Worm (Caenorhabditis elegans): ENCODE measurements around the gene ZK637.12.
A peak's percentile ranks its signal among the peaks of the same experiment; 100 is the strongest.

ZK637.12 gene

DNA sequence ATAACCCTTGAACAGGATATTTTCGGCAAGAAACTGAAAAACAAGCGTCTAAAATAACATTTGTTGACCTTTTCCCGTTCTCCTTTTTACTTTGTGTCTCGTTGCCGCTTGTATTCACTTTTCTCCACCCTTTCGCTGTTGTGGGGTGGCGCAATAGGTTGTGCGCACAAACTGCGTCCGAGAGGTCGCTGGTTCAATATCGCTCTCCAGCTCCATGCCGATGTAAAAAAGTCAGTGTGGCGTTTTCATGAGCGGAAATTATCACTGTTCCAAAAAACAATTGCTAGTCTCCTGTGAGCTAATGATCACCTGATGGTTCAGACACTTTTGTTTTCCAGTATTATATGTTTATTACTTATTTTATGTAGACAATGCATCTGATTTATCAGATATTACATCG is 13.5 kb downstream of the ZK637.12 start (continued):
- peak; percentile 38; the same call in 1 of the 2 replicates for TF ChIP-seq mab-9 (GFP tag; IDR thresholded peaks at IDR 0.05)
- peak; percentile 64 to 82 for TF ChIP-seq lin-35 (GFP tag; optimal IDR thresholded peaks at IDR 0.05)
- TF ChIP-seq ztf-11 (tag; optimal IDR thresholded peaks at IDR 0.05): peak in 1 of 2 experiments; percentile 41
- TF ChIP-seq dsc-1 (tag; optimal IDR thresholded peaks at IDR 0.05): peak; percentile 65
- TF ChIP-seq nhr-84 (tag; optimal IDR thresholded peaks at IDR 0.05): no peak
- peak; percentile 83 for TF ChIP-seq nhr-47 (tag; optimal IDR thresholded peaks at IDR 0.05)
- peak; percentile 38 for TF ChIP-seq F16B12.6 (tag; optimal IDR thresholded peaks at IDR 0.05)
- peak; percentile 38 to 68 (median 60) for TF ChIP-seq dpl-1 (GFP tag; optimal IDR thresholded peaks at IDR 0.05)
- peak; percentile 78 for TF ChIP-seq C16A3.4 (tag; optimal IDR thresholded peaks at IDR 0.05)
- peak; percentile 60 for TF ChIP-seq irx-1 (tag; optimal IDR thresholded peaks at IDR 0.05)
- TF ChIP-seq fkh-8 (tag; optimal IDR thresholded peaks at IDR 0.05): peak; percentile 68
- TF ChIP-seq nhr-90 (tag; optimal IDR thresholded peaks at IDR 0.05; ENCODE audit: poor library complexity): peak; percentile 65
- no peak for TF ChIP-seq nhr-11 (tag; optimal IDR thresholded peaks at IDR 0.05)
- TF ChIP-seq ces-1 (GFP tag; optimal IDR thresholded peaks at IDR 0.05): no peak
- TF ChIP-seq nhr-28 (tag; optimal IDR thresholded peaks at IDR 0.05): no peak
- peak; percentile 16 for TF ChIP-seq fos-1 (tag; optimal IDR thresholded peaks at IDR 0.05)
- TF ChIP-seq tbx-2 (tag; optimal IDR thresholded peaks at IDR 0.05): peak; percentile 73
- no peak for TF ChIP-seq sptf-1 (tag; optimal IDR thresholded peaks at IDR 0.05)
- peak in 2 of 6 experiments; percentile 4 to 11 for TF ChIP-seq elt-3 (tag; optimal IDR thresholded peaks at IDR 0.05)
- TF ChIP-seq elt-2 (tag; optimal IDR thresholded peaks at IDR 0.05): peak; percentile 50
- TF ChIP-seq aha-1 (tag; optimal IDR thresholded peaks at IDR 0.05): no peak
- TF ChIP-seq rnt-1 (tag; optimal IDR thresholded peaks at IDR 0.05): peak; percentile 86
- TF ChIP-seq efl-3 (GFP tag; optimal IDR thresholded peaks at IDR 0.05): no peak
- TF ChIP-seq C04F5.9 (tag; optimal IDR thresholded peaks at IDR 0.05): peak; percentile 46
- no peak for TF ChIP-seq mef-2 (tag; optimal IDR thresholded peaks at IDR 0.05)
- TF ChIP-seq xbp-1 (tag; optimal IDR thresholded peaks at IDR 0.05): peak; percentile 73
- TF ChIP-seq zip-4 (GFP tag; optimal IDR thresholded peaks at IDR 0.05): no peak
- peak; percentile 72 for TF ChIP-seq skn-1 (tag; optimal IDR thresholded peaks at IDR 0.05)
- no peak for TF ChIP-seq hlh-17 (GFP tag; optimal IDR thresholded peaks at IDR 0.05; ENCODE audit: borderline replicate concordance)
- TF ChIP-seq ets-5 (GFP tag; IDR thresholded peaks at IDR 0.05): no peak
- TF ChIP-seq ceh-88 (GFP tag; IDR thresholded peaks at IDR 0.05): peak; percentile 32; the same call in 1 of the 2 replicates
- TF ChIP-seq ceh-82 (tag; optimal IDR thresholded peaks at IDR 0.05): peak; percentile 27 to 74 (median 58)
- no peak for TF ChIP-seq ceh-90 (tag; optimal IDR thresholded peaks at IDR 0.05)
- TF ChIP-seq pag-3 (tag; optimal IDR thresholded peaks at IDR 0.05; ENCODE audit: borderline replicate concordance, insufficient read depth): peak; percentile 68
- TF ChIP-seq lir-3 (tag; optimal IDR thresholded peaks at IDR 0.05; ENCODE audit: poor library complexity): peak; percentile 49
- peak; percentile 7 for TF ChIP-seq zag-1 (tag; optimal IDR thresholded peaks at IDR 0.05)
- no peak for TF ChIP-seq unc-98 (GFP tag; IDR thresholded peaks at IDR 0.05)
- TF ChIP-seq hlh-4 (tag; optimal IDR thresholded peaks at IDR 0.05): no peak
- TF ChIP-seq mdl-1 (tag; optimal IDR thresholded peaks at IDR 0.05): peak in 1 of 2 experiments; percentile 82
- peak; percentile 86 for TF ChIP-seq snu-23 (GFP tag; optimal IDR thresholded peaks at IDR 0.05)
- peak; percentile 61 for TF ChIP-seq unc-86 (tag; optimal IDR thresholded peaks at IDR 0.05)
- peak; percentile 36 for TF ChIP-seq jun-1 (tag; optimal IDR thresholded peaks at IDR 0.05)
- TF ChIP-seq snpc-4 (tag; optimal IDR thresholded peaks at IDR 0.05): peak; percentile 52
- TF ChIP-seq nhr-85 (tag): peak; percentile 7
- TF ChIP-seq lin-15B (tag; optimal IDR thresholded peaks at IDR 0.05): no peak
- TF ChIP-seq unc-62 (GFP tag; optimal IDR thresholded peaks at IDR 0.05): no peak
- TF ChIP-seq grh-1 (GFP tag; IDR thresholded peaks at IDR 0.05): no peak
- TF ChIP-seq nhr-76 (tag; optimal IDR thresholded peaks at IDR 0.05): no peak
- no peak for TF ChIP-seq nhr-12 (tag; optimal IDR thresholded peaks at IDR 0.05)
- TF ChIP-seq lin-14 (GFP tag; optimal IDR thresholded peaks at IDR 0.05): peak; percentile 77
- peak; percentile 12 for TF ChIP-seq blmp-1 (tag; optimal IDR thresholded peaks at IDR 0.05)
- TF ChIP-seq pax-3 (tag; optimal IDR thresholded peaks at IDR 0.05): peak; percentile 33
- TF ChIP-seq nhr-20 (tag; optimal IDR thresholded peaks at IDR 0.05): peak; percentile 79

Measured in whole organism, L1 larva.